Fruit fly (Drosophila melanogaster) whole organism, embryonic: ENCODE results near the gene LpR2.

Experiments
- CG10209 ChIP-seq: fragments of 200-800 bp; sonication (Bioruptor generic); optimal IDR thresholded peaks from 3 replicates; lab custom pipeline; 2017; ENCODE audit warnings: missing biosample characterization, mild to moderate bottlenecking, missing genetic modification characterization, missing genetic modification reagents
- CG10959 ChIP-seq: fragments of 200-800 bp; sonication (Bioruptor generic); IDR thresholded peaks from 2 replicates; pipeline ENCODE4 v1.3.6; 2022; ENCODE audit warnings: missing biosample characterization, missing genetic modification characterization
- CG11504 ChIP-seq: fragments of 200-800 bp; sonication (Bioruptor generic); optimal IDR thresholded peaks from 3 replicates; lab custom pipeline; 2019; ENCODE audit warnings: missing biosample characterization, mild to moderate bottlenecking, missing genetic modification characterization, moderate library complexity
- CG12744 ChIP-seq: fragments of 200-800 bp; sonication (Bioruptor generic); optimal IDR thresholded peaks from 2 replicates; lab custom pipeline; 2016; ENCODE audit warnings: missing biosample characterization, missing genetic modification characterization
- CG13296 ChIP-seq: fragments of 200-800 bp; sonication (Bioruptor generic); optimal IDR thresholded peaks from 3 replicates; lab custom pipeline; 2018; ENCODE audit warnings: missing biosample characterization, mild to moderate bottlenecking, missing genetic modification characterization
- CG15073 ChIP-seq: fragments of 200-800 bp; sonication (Bioruptor generic); optimal IDR thresholded peaks from 2 replicates; lab custom pipeline; 2016; ENCODE audit warnings: missing biosample characterization, missing genetic modification characterization
- CG16863 ChIP-seq: fragments of 200-800 bp; sonication (Bioruptor generic); optimal IDR thresholded peaks from 3 replicates; lab custom pipeline; 2016; ENCODE audit warnings: missing biosample characterization, missing genetic modification characterization
- CG17328 ChIP-seq: fragments of 200-800 bp; sonication (Bioruptor generic); IDR thresholded peaks from 2 replicates; pipeline ENCODE4 v1.3.6; 2022; ENCODE audit warnings: missing biosample characterization, missing genetic modification characterization
- CG17802 ChIP-seq: fragments of 200-800 bp; sonication (Bioruptor generic); optimal IDR thresholded peaks from 2 replicates; lab custom pipeline; 2018; ENCODE audit warnings: missing biosample characterization, mild to moderate bottlenecking, missing genetic modification characterization, moderate library complexity
- CG3065 ChIP-seq: fragments of 200-800 bp; sonication (Bioruptor generic); optimal IDR thresholded peaks from 2 replicates; lab custom pipeline; 2016; ENCODE audit warnings: missing biosample characterization, missing genetic modification characterization
- CG32532 ChIP-seq: fragments of 200-800 bp; sonication (Bioruptor generic); IDR thresholded peaks from 2 replicates; pipeline ENCODE4 v1.3.6; 2022; ENCODE audit warnings: missing biosample characterization, missing genetic modification characterization
- CG33213 ChIP-seq: fragments of 200-800 bp; sonication (Bioruptor generic); optimal IDR thresholded peaks from 3 replicates; lab custom pipeline; 2016; ENCODE audit warnings: missing biosample characterization, missing genetic modification characterization
- CG34422 ChIP-seq: fragments of 200-800 bp; sonication (Bioruptor generic); IDR thresholded peaks from 3 replicates; pipeline ENCODE4 v1.3.6; 2022; ENCODE audit warnings: missing biosample characterization, missing genetic modification characterization
- CG3995 ChIP-seq: fragments of 200-800 bp; sonication (Bioruptor generic); optimal IDR thresholded peaks from 3 replicates; lab custom pipeline; 2016; ENCODE audit warnings: missing biosample characterization, missing genetic modification characterization
- CG4820 ChIP-seq: fragments of 200-800 bp; sonication (Bioruptor generic); optimal IDR thresholded peaks from 3 replicates; lab custom pipeline; 2016; ENCODE audit warnings: missing biosample characterization, missing genetic modification characterization
- CG7556 ChIP-seq: fragments of 200-800 bp; sonication (Bioruptor generic); optimal IDR thresholded peaks from 2 replicates; lab custom pipeline; 2017; ENCODE audit warnings: missing biosample characterization, mild to moderate bottlenecking, missing genetic modification characterization
- CTCF ChIP-seq: fragments of 200-800 bp; sonication (Bioruptor generic); optimal IDR thresholded peaks from 2 replicates; lab custom pipeline; 2017; ENCODE audit warnings: missing biosample characterization, mild to moderate bottlenecking, missing genetic modification characterization, moderate library complexity
- Eip74EF ChIP-seq, 2 experiments: fragments of 200-800 bp in 1 of 2; fragments of >200 bp in 1 of 2; sonication (Bioruptor generic) in 1 of 2; optimal IDR thresholded peaks; 2 replicates each; lab custom pipeline; 2017 to 2019; ENCODE audit warnings: missing biosample characterization in 2 of 2, missing genetic modification characterization in 2 of 2, mild to moderate bottlenecking in 1 of 2, moderate library complexity in 1 of 2
- Fer3 ChIP-seq: fragments of 200-800 bp; sonication (Bioruptor generic); optimal IDR thresholded peaks from 2 replicates; lab custom pipeline; 2018; ENCODE audit warnings: missing biosample characterization, mild to moderate bottlenecking, missing genetic modification characterization, moderate library complexity
- HLH4C ChIP-seq: fragments of 200-800 bp; sonication (Bioruptor generic); IDR thresholded peaks from 3 replicates; pipeline ENCODE4 v1.3.6; 2022; ENCODE audit warnings: missing biosample characterization, missing genetic modification characterization; ENCODE audit not compliant: partially characterized antibody
- Hand ChIP-seq: fragments of 200-800 bp; sonication (Bioruptor generic); optimal IDR thresholded peaks from 2 replicates; lab custom pipeline; 2017; ENCODE audit warnings: mild to moderate bottlenecking, missing biosample characterization, missing genetic modification reagents, missing genetic modification characterization
- Hey ChIP-seq: fragments of 200-800 bp; sonication (Bioruptor generic); optimal IDR thresholded peaks from 3 replicates; lab custom pipeline; 2018; ENCODE audit warnings: missing biosample characterization, mild to moderate bottlenecking, missing genetic modification characterization
- Kr ChIP-seq: fragments of 200-800 bp; sonication (Bioruptor generic); optimal IDR thresholded peaks from 2 replicates; lab custom pipeline; 2017; ENCODE audit warnings: missing biosample characterization, mild to moderate bottlenecking, missing genetic modification characterization
- Meics ChIP-seq: fragments of 200-800 bp; sonication (Bioruptor generic); optimal IDR thresholded peaks from 2 replicates; lab custom pipeline; 2017; ENCODE audit warnings: missing biosample characterization, mild to moderate bottlenecking, missing genetic modification characterization
- Sry-β ChIP-seq: fragments of 200-800 bp; sonication (Bioruptor generic); optimal IDR thresholded peaks from 2 replicates; lab custom pipeline; 2018; ENCODE audit warnings: missing biosample characterization, mild to moderate bottlenecking, missing genetic modification characterization, moderate library complexity
- Stat92E ChIP-seq, 3 experiments: fragments of >200 bp in 2 of 3; fragments of 200-800 bp in 1 of 3; sonication (Bioruptor generic) in 1 of 3; optimal IDR thresholded peaks; 2 replicates each; lab custom pipeline; 2017 to 2019; ENCODE audit warnings: missing biosample characterization in 3 of 3, missing genetic modification characterization in 3 of 3, mild to moderate bottlenecking in 1 of 3, moderate library complexity in 1 of 3
- Taf1 ChIP-seq: fragments of 200-800 bp; sonication (Bioruptor generic); IDR thresholded peaks from 2 replicates; pipeline ENCODE4 v1.3.6; 2022; ENCODE audit warnings: missing biosample characterization, missing genetic modification characterization
- ab ChIP-seq: fragments of 200-800 bp; sonication (Bioruptor generic); optimal IDR thresholded peaks from 2 replicates; lab custom pipeline; 2016; ENCODE audit warnings: missing biosample characterization, missing genetic modification characterization
- aop ChIP-seq: fragments of 200-800 bp; sonication (Bioruptor generic); IDR thresholded peaks from 2 replicates; pipeline ENCODE4 v1.3.6; 2022; ENCODE audit warnings: missing biosample characterization, missing genetic modification characterization
- ato ChIP-seq: fragments of 200-800 bp; sonication (Bioruptor generic); IDR thresholded peaks from 2 replicates; pipeline ENCODE4 v1.3.6; 2022; ENCODE audit warnings: missing biosample characterization, missing genetic modification characterization; ENCODE audit not compliant: partially characterized antibody
- crc ChIP-seq: fragments of 200-800 bp; sonication (Bioruptor generic); optimal IDR thresholded peaks from 2 replicates; lab custom pipeline; 2016; ENCODE audit warnings: missing biosample characterization, missing genetic modification characterization
- da ChIP-seq: fragments of 200-800 bp; sonication (Bioruptor generic); optimal IDR thresholded peaks from 2 replicates; lab custom pipeline; 2016; ENCODE audit warnings: missing biosample characterization, missing genetic modification characterization
- dmrt99B ChIP-seq: fragments of 200-800 bp; sonication (Bioruptor generic); optimal IDR thresholded peaks from 2 replicates; lab custom pipeline; 2018; ENCODE audit warnings: missing biosample characterization, mild to moderate bottlenecking, missing genetic modification characterization, moderate library complexity
- gem ChIP-seq: fragments of 200-800 bp; sonication (Bioruptor generic); optimal IDR thresholded peaks from 2 replicates; lab custom pipeline; 2019; ENCODE audit warnings: missing biosample characterization, mild to moderate bottlenecking, missing genetic modification characterization, moderate library complexity
- pzg ChIP-seq: fragments of 200-800 bp; sonication (Bioruptor generic); optimal IDR thresholded peaks from 3 replicates; lab custom pipeline; 2018; ENCODE audit warnings: missing biosample characterization, mild to moderate bottlenecking, missing genetic modification characterization, moderate library complexity
- rib ChIP-seq: fragments of 200-800 bp; sonication (Bioruptor generic); IDR thresholded peaks from 2 replicates; pipeline ENCODE4 v1.3.6; 2022; ENCODE audit warnings: missing biosample characterization, missing genetic modification characterization
- sc ChIP-seq, 3 experiments: fragments of >200 bp in 2 of 3; fragments of 200-800 bp in 1 of 3; sonication (Bioruptor generic) in 1 of 3; optimal IDR thresholded peaks; 2 replicates in 2 of 3; 3 replicates in 1 of 3; lab custom pipeline; 2017; ENCODE audit warnings: mild to moderate bottlenecking in 1 of 3, missing biosample characterization in 1 of 3, missing genetic modification characterization in 1 of 3, missing genetic modification reagents in 1 of 3
- tap ChIP-seq: fragments of 200-800 bp; optimal IDR thresholded peaks from 3 replicates; lab custom pipeline; 2019; ENCODE audit warnings: missing biosample characterization, mild to moderate bottlenecking, missing genetic modification characterization, moderate library complexity
- tll ChIP-seq, 2 experiments: fragments of 200-800 bp in 1 of 2; fragments of >200 bp in 1 of 2; sonication (Bioruptor generic) in 1 of 2; optimal IDR thresholded peaks; 2 replicates each; lab custom pipeline; 2017 to 2019; ENCODE audit warnings: missing biosample characterization in 2 of 2, missing genetic modification characterization in 2 of 2, mild to moderate bottlenecking in 1 of 2, moderate library complexity in 1 of 2

LpR2 gene

DNA sequence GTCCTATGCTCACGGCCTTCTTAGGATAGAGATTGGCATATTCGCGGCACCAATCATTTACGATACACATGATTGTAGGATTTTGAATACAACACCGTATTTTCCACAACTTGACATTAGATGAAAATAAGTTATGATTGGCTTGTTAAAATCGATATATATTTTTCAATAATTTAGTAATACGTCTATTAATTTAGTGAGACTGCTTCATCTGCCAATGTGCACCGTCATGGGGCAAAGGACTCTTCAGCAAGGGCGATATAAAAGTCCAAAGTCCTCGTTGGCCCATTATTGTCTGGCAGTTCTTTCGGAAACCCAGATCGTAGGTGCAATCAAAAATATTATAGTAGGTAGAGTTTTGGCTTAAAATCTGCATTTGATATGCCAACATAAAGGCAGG is 35.9 kb upstream of the LpR2 start, which contains the start of gene CG17196:
TSS of gene CG17196 (minus strand) at position 101 of the 400 bp plus-strand sequence.
- TF ChIP-seq tll (GFP tag; optimal IDR thresholded peaks at IDR 0.05; lab: Kevin White, UChicago) (no peak), Stat92E (GFP tag; optimal IDR thresholded peaks at IDR 0.05; lab: Kevin White, UChicago) (no peak), CG10959 (no peak), CG4820 (no peak), CG34422 (no peak), Meics (no peak), CG3995 (GFP tag; lab: Kevin White, UChicago) (no peak), gem (tag; lab: Kevin White, UChicago) (no peak), Kr (GFP tag; lab: Kevin White, UChicago) (no peak), CG16863 (GFP tag; lab: Kevin White, UChicago) (no peak), Hey (tag; lab: Kevin White, UChicago) (no peak), CG10209 (GFP tag; lab: Kevin White, UChicago) (no peak), CG12744 (no peak), Hand (no peak)

DNA sequence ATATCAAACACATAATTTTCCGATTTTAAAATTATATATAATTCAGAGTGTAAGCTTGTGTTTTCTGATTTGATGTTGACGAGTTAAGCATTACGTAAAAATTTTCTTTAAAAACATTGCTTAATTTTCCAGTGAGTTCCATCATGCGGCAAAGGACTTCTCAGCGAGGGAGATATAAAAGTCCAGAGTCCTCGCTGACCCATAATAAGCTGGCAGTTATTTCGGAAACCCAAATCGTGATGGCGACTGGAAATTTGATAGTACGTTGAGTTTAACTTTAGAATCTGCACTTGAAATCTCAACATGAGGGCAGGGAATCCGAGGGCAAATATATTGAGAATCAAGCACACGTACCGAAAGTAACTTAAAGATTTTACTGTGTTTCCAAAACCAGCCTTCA is 35.0 kb upstream of the LpR2 start, which contains the start of the genes CG17197 and CG17198:
TSS of gene CG17197 (minus strand) at position 101 of the 400 bp plus-strand sequence.
TSS of gene CG17198 (minus strand) at position 101 of the 400 bp plus-strand sequence.
- no peak for TF ChIP-seq CG11504 (tag; lab: Kevin White, UChicago)
- TF ChIP-seq CTCF (GFP tag; lab: Kevin White, UChicago), result no peak
- no peak for TF ChIP-seq da
- no peak for TF ChIP-seq rib (GFP tag; lab: Robert Waterston, UW)
- TF ChIP-seq aop (GFP tag; lab: Robert Waterston, UW), result no peak
- TF ChIP-seq CG17802, result no peak
- TF ChIP-seq CG7556 (GFP tag; lab: Kevin White, UChicago), result no peak
- TF ChIP-seq ab (GFP tag; lab: Kevin White, UChicago), result no peak
- TF ChIP-seq ato (GFP tag; lab: Robert Waterston, UW), result no peak
- no peak for TF ChIP-seq sc (optimal IDR thresholded peaks at IDR 0.05; lab: Kevin White, UChicago)
- TF ChIP-seq sc (GFP tag; optimal IDR thresholded peaks at IDR 0.05; lab: Kevin White, UChicago), result no peak
- no peak for TF ChIP-seq dmrt99B (tag; lab: Kevin White, UChicago)

DNA sequence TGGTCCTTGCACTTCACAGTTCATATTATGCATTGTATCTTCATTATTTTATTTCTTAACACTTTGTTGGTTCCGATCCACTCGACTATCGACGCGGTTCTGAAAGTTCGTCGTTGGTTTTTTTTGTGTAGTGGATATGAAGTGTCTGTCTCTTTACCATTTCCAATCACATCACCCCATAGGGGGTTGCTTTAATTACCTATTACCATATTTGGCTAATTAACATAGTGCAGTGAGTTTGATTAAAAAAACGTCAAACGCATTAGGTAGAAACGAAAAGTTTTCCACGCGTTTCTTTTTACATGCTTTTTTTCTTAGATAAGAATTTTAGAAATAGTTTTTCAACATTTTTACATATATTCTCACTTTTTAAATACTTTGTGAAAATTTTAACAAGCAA is 22.7 kb upstream of the LpR2 start, which contains the start of gene LpR1:
TSS of gene LpR1 (minus strand) at position 101 of the 400 bp plus-strand sequence.
- TF ChIP-seq Sry-β (GFP tag; lab: Kevin White, UChicago) (no peak), Eip74EF (GFP tag; optimal IDR thresholded peaks at IDR 0.05; lab: Kevin White, UChicago) (no peak), CG33213 (GFP tag; lab: Kevin White, UChicago) (no peak), crc (GFP tag; lab: Kevin White, UChicago) (no peak), Fer3 (tag; lab: Kevin White, UChicago) (no peak), CG13296 (GFP tag; lab: Kevin White, UChicago) (no peak), CG15073 (no peak), CG32532 (GFP tag; lab: Robert Waterston, UW) (no peak), pzg (GFP tag; lab: Kevin White, UChicago) (no peak), CG17328 (GFP tag; lab: Robert Waterston, UW) (no peak), CG3065 (GFP tag; lab: Kevin White, UChicago) (no peak), Taf1 (GFP tag; lab: Robert Waterston, UW) (no peak), tap (tag; lab: Kevin White, UChicago) (no peak), HLH4C (no peak)
